Fruit fly (Drosophila melanogaster): ENCODE data around the gene CG5280.
A peak's percentile ranks its signal among the peaks of the same experiment; 100 is the strongest.

The CG5280 gene

DNA sequence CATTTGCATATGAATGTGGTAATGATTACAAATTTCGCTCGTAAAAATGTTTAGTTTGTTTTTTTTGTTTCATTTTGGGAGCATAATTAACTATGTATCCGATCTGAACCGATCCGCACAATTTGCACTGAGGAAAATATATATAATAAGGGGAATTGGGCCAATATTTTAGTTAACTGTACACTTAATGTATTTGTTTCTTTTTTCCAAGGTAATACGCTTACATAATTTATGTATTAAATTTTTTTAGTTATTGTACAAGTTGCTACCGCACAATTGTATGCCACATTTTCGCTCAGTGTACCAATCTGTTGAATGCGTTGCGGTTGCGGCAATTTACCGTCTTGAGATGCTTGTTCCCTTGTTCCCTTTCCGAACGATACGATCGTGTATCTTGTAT, 35.7 kb upstream of the CG5280 start (continued):
- TF ChIP-seq Lhr (GFP tag; optimal IDR thresholded peaks at IDR 0.05) (peak; percentile 38), Antp (GFP tag; optimal IDR thresholded peaks at IDR 0.05) (peak; percentile 73), danr (GFP tag; IDR thresholded peaks at IDR 0.05) (peak; percentile 80), CG8388 (GFP tag; optimal IDR thresholded peaks at IDR 0.05) (peak; percentile 83), CG1233 (GFP tag; optimal IDR thresholded peaks at IDR 0.05) (peak; percentile 78), CG43689 (GFP tag; IDR thresholded peaks at IDR 0.05) (peak; percentile 86), CG1832 (GFP tag; optimal IDR thresholded peaks at IDR 0.05) (no peak), CG31441 (GFP tag; IDR thresholded peaks at IDR 0.05) (peak; percentile 87), CG13624 (GFP tag; optimal IDR thresholded peaks at IDR 0.05) (peak; percentile 79), yki (optimal IDR thresholded peaks at IDR 0.05) (no peak), CG34224 (GFP tag; IDR thresholded peaks at IDR 0.05; ENCODE audit: partially characterized antibody) (no peak), CG8924 (tag; optimal IDR thresholded peaks at IDR 0.05) (peak; percentile 85), CG17912 (GFP tag; optimal IDR thresholded peaks at IDR 0.05) (peak; percentile 34), crol (GFP tag; IDR thresholded peaks at IDR 0.05) (no peak), CG10431 (GFP tag; optimal IDR thresholded peaks at IDR 0.05) (peak; percentile 28), CG5953 (GFP tag; IDR thresholded peaks at IDR 0.05) (peak; percentile 82), Sin3A (optimal IDR thresholded peaks at IDR 0.05) (no peak), cg (GFP tag; optimal IDR thresholded peaks at IDR 0.05) (no peak), gfzf (GFP tag; optimal IDR thresholded peaks at IDR 0.05) (no peak), CG1603 (tag; optimal IDR thresholded peaks at IDR 0.05) (peak; percentile 76), CG9876 (GFP tag; optimal IDR thresholded peaks at IDR 0.05) (peak; percentile 20), HLHmδ (GFP tag; optimal IDR thresholded peaks at IDR 0.05) (no peak), CG2875 (GFP tag; optimal IDR thresholded peaks at IDR 0.05) (peak; percentile 75), CG9817 (tag; optimal IDR thresholded peaks at IDR 0.05) (peak; percentile 71), ham (GFP tag; IDR thresholded peaks at IDR 0.05) (0 out of 2 replicates have a peak, but pooled peaks have one; percentile 44), Doc2 (GFP tag; IDR thresholded peaks at IDR 0.05) (peak; percentile 87), luna (GFP tag; optimal IDR thresholded peaks at IDR 0.05) (peak; percentile 38), CG12942 (GFP tag; optimal IDR thresholded peaks at IDR 0.05) (peak; percentile 72), ato (GFP tag; IDR thresholded peaks at IDR 0.05; ENCODE audit: partially characterized antibody) (no peak), CG13287 (GFP tag; IDR thresholded peaks at IDR 0.05; ENCODE audit: partially characterized antibody) (no peak), exex (tag; optimal IDR thresholded peaks at IDR 0.05) (peak; percentile 15), CG16815 (GFP tag; optimal IDR thresholded peaks at IDR 0.05) (peak; percentile 50), zfh1 (GFP tag; IDR thresholded peaks at IDR 0.05) (peak; percentile 94), Hr39 (optimal IDR thresholded peaks at IDR 0.05) (no peak), lilli (GFP tag; optimal IDR thresholded peaks at IDR 0.05) (peak; percentile 82), nom (GFP tag; optimal IDR thresholded peaks at IDR 0.05) (no peak), CG13424 (tag; optimal IDR thresholded peaks at IDR 0.05) (peak; percentile 89), Mrtf (GFP tag; IDR thresholded peaks at IDR 0.05) (peak; percentile 86), CG6791 (GFP tag; IDR thresholded peaks at IDR 0.05; ENCODE audit: partially characterized antibody) (no peak), Six4 (GFP tag; optimal IDR thresholded peaks at IDR 0.05) (peak; percentile 73), D19A (tag; optimal IDR thresholded peaks at IDR 0.05) (peak; percentile 76), CG4360 (GFP tag; IDR thresholded peaks at IDR 0.05) (peak; percentile 58; the same call in 1 of the 2 replicates), CG14014 (GFP tag; IDR thresholded peaks at IDR 0.05) (peak; percentile 88), odd (GFP tag; optimal IDR thresholded peaks at IDR 0.05) (peak; percentile 56), CG12104 (GFP tag; optimal IDR thresholded peaks at IDR 0.05) (peak; percentile 74), GATAe (GFP tag; conservative IDR thresholded peaks at IDR 0.05) (no peak), CG9437 (GFP tag; optimal IDR thresholded peaks at IDR 0.05) (peak; percentile 66), aop (GFP tag; IDR thresholded peaks at IDR 0.05) (peak; percentile 66; the same call in 1 of the 2 replicates), CG11696 (GFP tag; IDR thresholded peaks at IDR 0.05) (peak; percentile 58), ind (GFP tag; optimal IDR thresholded peaks at IDR 0.05) (peak; percentile 78), CG17186 (GFP tag; optimal IDR thresholded peaks at IDR 0.05) (no peak)
